Worm (Caenorhabditis elegans) whole organism, midembryonic: ENCODE measurements around the gene idpp-12.

Experiments used
- T22C8.4 ChIP-seq: fragments of 200-800 bp; sonication (Bioruptor generic); IDR thresholded peaks from 2 replicates; pipeline ENCODE4 v1.3.6; 2022; ENCODE audit warnings: missing genetic modification characterization, missing compliant biosample characterization
- klf-2 ChIP-seq: fragments of 200-800 bp; sonication (Bioruptor generic); conservative IDR thresholded peaks from 2 replicates; pipeline ENCODE4 v1.3.6; 2022; ENCODE audit warnings: missing genetic modification reagents, missing genetic modification characterization, missing compliant biosample characterization

- TF ChIP-seq T22C8.4 (GFP tag; lab: Robert Waterston, UW) (no peak), klf-2 (GFP tag; lab: Robert Waterston, UW) (no peak)
These were observed 3.3 kb upstream of the idpp-12 start, which contains the start of gene W08E12.5 for ce11 chrIV:3300492-3300891.
